Worm (Caenorhabditis elegans) whole organism, midembryonic: ENCODE results near the gene lig-1.

ENCODE experiments used
- T22C8.4 ChIP-seq: fragments of 200-800 bp; sonication (Bioruptor generic); IDR thresholded peaks from 2 replicates; pipeline ENCODE4 v1.3.6; 2022; ENCODE audit warnings: missing genetic modification characterization, missing compliant biosample characterization
- cog-1 ChIP-seq: sonication (generic microtip); optimal IDR thresholded peaks from 2 replicates; lab custom pipeline; 2016; ENCODE audit warnings: missing genetic modification characterization, missing compliant biosample characterization
- flt-1 ChIP-seq: fragments of 200-800 bp; sonication (Bioruptor generic); IDR thresholded peaks from 2 replicates; pipeline ENCODE4 v1.3.6; 2022; ENCODE audit warnings: missing genetic modification characterization, missing compliant biosample characterization
- klf-2 ChIP-seq: fragments of 200-800 bp; sonication (Bioruptor generic); conservative IDR thresholded peaks from 2 replicates; pipeline ENCODE4 v1.3.6; 2022; ENCODE audit warnings: missing genetic modification reagents, missing genetic modification characterization, missing compliant biosample characterization
- med-1 ChIP-seq: sonication (generic microtip); optimal IDR thresholded peaks from 2 replicates; lab custom pipeline; 2017; ENCODE audit warnings: missing genetic modification characterization, mild to moderate bottlenecking, missing compliant biosample characterization, antibody characterized with exemption, missing genetic modification reagents; ENCODE audit not compliant: insufficient read depth
- ref-1 ChIP-seq: fragments of 200-800 bp; sonication (Bioruptor generic); conservative IDR thresholded peaks from 2 replicates; pipeline ENCODE4 v1.3.6; 2022; ENCODE audit warnings: missing genetic modification reagents, missing genetic modification characterization, missing compliant biosample characterization
- tab-1 ChIP-seq: fragments of 200-800 bp; sonication (Bioruptor generic); IDR thresholded peaks from 2 replicates; pipeline ENCODE4 v1.3.6; 2022; ENCODE audit warnings: missing genetic modification characterization, missing compliant biosample characterization
- ztf-23 ChIP-seq: fragments of 200-800 bp; sonication (Bioruptor generic); IDR thresholded peaks from 2 replicates; pipeline ENCODE4 v1.3.6; 2022; ENCODE audit warnings: missing genetic modification reagents, missing genetic modification characterization, missing compliant biosample characterization
- ztf-29 ChIP-seq: fragments of 200-800 bp; sonication (Bioruptor generic); IDR thresholded peaks from 2 replicates; pipeline ENCODE4 v1.3.6; 2022; ENCODE audit warnings: missing genetic modification reagents, missing genetic modification characterization, missing compliant biosample characterization

Gene lig-1

ce11 chrV:10811763-10812162, 2.1 kb upstream of the lig-1 start, which contains the start of gene C29A12.22:
C29A12.22 (plus strand) TSS chrV:10812063.
- TF ChIP-seq ztf-23 (GFP tag; lab: Robert Waterston, UW) (no peak), ref-1 (GFP tag; lab: Robert Waterston, UW) (no peak), flt-1 (no peak), T22C8.4 (no peak), klf-2 (GFP tag; lab: Robert Waterston, UW) (no peak), tab-1 (GFP tag; lab: Robert Waterston, UW) (no peak), med-1 (GFP tag; lab: Kevin White, UChicago) (no peak), ztf-29 (no peak)

DNA sequence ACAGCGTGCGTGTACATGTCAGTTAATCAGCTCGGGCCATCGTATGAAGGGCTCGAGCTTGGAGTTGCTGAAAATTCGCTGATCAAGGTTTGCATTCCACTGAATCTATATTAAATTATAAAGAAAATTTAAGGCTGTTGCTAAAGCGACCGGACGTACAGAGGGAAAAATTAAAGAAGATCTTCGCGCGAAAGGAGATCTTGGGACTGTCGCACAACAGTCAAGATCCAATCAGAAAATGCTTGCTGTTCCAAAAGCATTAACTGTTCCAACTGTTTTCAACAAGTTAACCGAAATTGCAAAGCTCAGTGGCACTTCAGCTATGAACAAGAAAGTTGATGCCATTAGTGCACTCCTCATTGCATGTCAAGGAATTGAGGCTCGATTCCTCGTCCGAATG, 427 bp downstream of the lig-1 start:
- TF ChIP-seq med-1 (GFP tag; lab: Kevin White, UChicago) (no peak), cog-1 (tag; lab: Kevin White, UChicago) (no peak), T22C8.4 (no peak), ztf-23 (GFP tag; lab: Robert Waterston, UW) (no peak), flt-1 (no peak), ref-1 (GFP tag; lab: Robert Waterston, UW) (no peak), tab-1 (GFP tag; lab: Robert Waterston, UW) (no peak), klf-2 (GFP tag; lab: Robert Waterston, UW) (no peak), ztf-29 (no peak)

DNA sequence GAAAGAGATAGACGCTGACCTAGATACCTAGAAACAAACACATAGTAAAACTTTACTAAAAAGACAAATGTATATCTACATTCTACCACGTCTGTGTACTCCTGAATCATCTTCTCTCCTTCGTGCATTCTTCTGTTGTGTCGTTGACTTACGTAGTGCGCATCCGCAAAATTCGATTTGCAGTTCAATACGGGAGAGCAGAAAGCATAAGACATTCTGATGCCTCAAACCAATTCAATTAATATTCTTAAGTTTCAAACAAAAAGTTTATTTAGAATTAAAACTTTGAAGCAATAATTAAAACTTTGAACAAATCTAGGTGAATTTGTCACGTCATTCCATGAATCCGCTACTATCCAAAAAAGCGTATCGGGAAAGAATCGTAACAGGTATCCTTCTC, 2.9 kb downstream of the lig-1 start:
- TF ChIP-seq med-1 (GFP tag; lab: Kevin White, UChicago) (no peak), T22C8.4 (no peak), ztf-23 (GFP tag; lab: Robert Waterston, UW) (no peak), cog-1 (tag; lab: Kevin White, UChicago) (no peak)

DNA sequence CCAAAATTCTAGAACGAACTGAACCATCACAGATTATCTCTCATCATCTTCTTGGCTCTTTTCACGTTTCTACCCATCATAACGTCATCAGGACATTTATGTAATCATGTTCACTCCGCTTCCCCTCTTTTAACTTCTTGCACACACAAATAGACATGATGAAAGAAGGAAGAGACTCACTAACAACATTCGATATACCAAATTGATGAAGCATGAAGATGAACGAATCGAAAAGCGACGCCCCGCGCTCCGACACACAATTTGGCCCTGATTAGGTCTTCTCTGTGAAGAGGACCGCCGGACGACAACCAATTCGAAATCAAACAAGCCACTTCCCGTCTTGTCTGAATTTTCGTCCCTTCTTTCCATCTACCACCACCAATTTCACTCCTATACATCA, 4.6 kb downstream of the lig-1 start:
- TF ChIP-seq cog-1 (tag; lab: Kevin White, UChicago) (no peak), ztf-23 (GFP tag; lab: Robert Waterston, UW) (no peak), flt-1 (no peak), T22C8.4 (no peak), tab-1 (GFP tag; lab: Robert Waterston, UW) (no peak), med-1 (GFP tag; lab: Kevin White, UChicago) (no peak), ref-1 (GFP tag; lab: Robert Waterston, UW) (no peak), ztf-29 (no peak)

DNA sequence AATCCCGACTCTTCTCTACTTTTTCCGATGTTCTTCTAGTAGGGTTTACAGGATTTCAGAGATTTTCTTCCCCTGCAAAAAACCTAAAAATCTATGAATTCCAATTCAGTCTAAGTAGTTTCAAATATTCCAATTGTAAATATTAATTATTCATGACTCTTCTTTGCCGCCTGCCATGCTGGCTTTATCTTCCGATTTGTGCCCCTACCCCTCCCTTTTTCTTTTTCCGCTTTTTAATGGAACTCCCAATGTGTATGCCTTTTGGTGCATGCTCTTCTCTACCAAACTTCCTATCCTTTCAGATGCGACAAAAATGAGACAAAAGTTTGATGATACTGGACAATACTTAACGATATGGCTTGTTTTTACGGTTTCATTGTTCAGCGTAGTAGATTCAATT, 10.8 kb downstream of the lig-1 start, which contains the start of gene nrx-1:
Gene nrx-1 (plus strand): TSS at position 301 of the 400 bp plus-strand sequence.
- TF ChIP-seq ztf-23 (GFP tag; lab: Robert Waterston, UW), result no peak
- TF ChIP-seq T22C8.4, result no peak
- TF ChIP-seq klf-2 (GFP tag; lab: Robert Waterston, UW), result no peak
- TF ChIP-seq ztf-29, result no peak
- no peak for TF ChIP-seq med-1 (GFP tag; lab: Kevin White, UChicago)
- no peak for TF ChIP-seq ref-1 (GFP tag; lab: Robert Waterston, UW)
- TF ChIP-seq cog-1 (tag; lab: Kevin White, UChicago), result no peak
- no peak for TF ChIP-seq tab-1 (GFP tag; lab: Robert Waterston, UW)
- no peak for TF ChIP-seq flt-1

- no peak for TF ChIP-seq flt-1
- no peak for TF ChIP-seq cog-1 (tag; lab: Kevin White, UChicago)
Measured at ce11 chrV:10832862-10833261, 19.0 kb downstream of the lig-1 start.

DNA sequence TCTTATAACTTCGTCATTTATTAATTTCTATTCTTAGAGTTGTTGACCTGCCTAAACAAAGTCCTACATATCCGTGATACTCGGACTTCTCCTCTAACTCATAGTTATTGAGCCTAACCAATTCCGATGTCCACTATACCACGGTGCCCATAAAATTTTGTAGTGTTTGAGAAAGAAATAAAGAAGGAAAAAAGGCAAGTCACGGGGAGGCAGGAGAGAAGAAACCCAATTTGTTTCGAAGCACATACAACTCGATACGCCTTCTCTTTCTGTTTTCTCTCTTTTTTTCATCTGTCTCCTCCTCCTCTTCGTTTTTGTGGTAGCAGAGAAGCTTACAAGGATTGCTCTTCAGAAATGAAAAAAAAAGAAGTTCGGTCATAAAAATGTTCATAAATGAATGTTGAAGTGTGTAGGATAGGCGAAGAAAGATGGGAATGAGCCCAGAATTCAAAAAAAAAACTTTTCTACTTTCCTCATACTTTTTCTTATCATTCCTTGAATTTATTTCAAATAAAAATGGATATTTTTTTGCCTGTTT, 20.8 kb downstream of the lig-1 start:
- no peak for TF ChIP-seq med-1 (GFP tag; lab: Kevin White, UChicago)
- no peak for TF ChIP-seq ztf-23 (GFP tag; lab: Robert Waterston, UW)
- no peak for TF ChIP-seq T22C8.4
- no peak for TF ChIP-seq ref-1 (GFP tag; lab: Robert Waterston, UW)
- no peak for TF ChIP-seq cog-1 (tag; lab: Kevin White, UChicago)
- TF ChIP-seq flt-1, result no peak
- no peak for TF ChIP-seq klf-2 (GFP tag; lab: Robert Waterston, UW)
- no peak for TF ChIP-seq ztf-29
- TF ChIP-seq tab-1 (GFP tag; lab: Robert Waterston, UW), result no peak

- TF ChIP-seq ref-1 (GFP tag; lab: Robert Waterston, UW), result no peak
- TF ChIP-seq flt-1, result no peak
- TF ChIP-seq tab-1 (GFP tag; lab: Robert Waterston, UW), result no peak
Measured at ce11 chrV:10838204-10838603, 24.3 kb downstream of the lig-1 start.

ce11 chrV:10839398-10839797, 25.5 kb downstream of the lig-1 start:
- no peak for TF ChIP-seq tab-1 (GFP tag; lab: Robert Waterston, UW)
- no peak for TF ChIP-seq ztf-23 (GFP tag; lab: Robert Waterston, UW)
- TF ChIP-seq T22C8.4, result no peak
- no peak for TF ChIP-seq ztf-29
- no peak for TF ChIP-seq med-1 (GFP tag; lab: Kevin White, UChicago)
- no peak for TF ChIP-seq klf-2 (GFP tag; lab: Robert Waterston, UW)
- TF ChIP-seq ref-1 (GFP tag; lab: Robert Waterston, UW), result no peak
- no peak for TF ChIP-seq cog-1 (tag; lab: Kevin White, UChicago)
- no peak for TF ChIP-seq flt-1

ce11 chrV:10846893-10847292, 33.0 kb downstream of the lig-1 start, which contains the start of gene C29A12.6:
C29A12.6 (plus strand) TSS chrV:10847193.
- TF ChIP-seq flt-1, result no peak
- TF ChIP-seq med-1 (GFP tag; lab: Kevin White, UChicago), result no peak
- TF ChIP-seq T22C8.4, result no peak
- TF ChIP-seq ztf-23 (GFP tag; lab: Robert Waterston, UW), result no peak
- TF ChIP-seq ztf-29, result no peak
- TF ChIP-seq tab-1 (GFP tag; lab: Robert Waterston, UW), result no peak
- no peak for TF ChIP-seq ref-1 (GFP tag; lab: Robert Waterston, UW)
- no peak for TF ChIP-seq cog-1 (tag; lab: Kevin White, UChicago)
- TF ChIP-seq klf-2 (GFP tag; lab: Robert Waterston, UW), result no peak
